Worm (Caenorhabditis elegans): ENCODE data around the gene znf-207.

The znf-207 gene

DNA sequence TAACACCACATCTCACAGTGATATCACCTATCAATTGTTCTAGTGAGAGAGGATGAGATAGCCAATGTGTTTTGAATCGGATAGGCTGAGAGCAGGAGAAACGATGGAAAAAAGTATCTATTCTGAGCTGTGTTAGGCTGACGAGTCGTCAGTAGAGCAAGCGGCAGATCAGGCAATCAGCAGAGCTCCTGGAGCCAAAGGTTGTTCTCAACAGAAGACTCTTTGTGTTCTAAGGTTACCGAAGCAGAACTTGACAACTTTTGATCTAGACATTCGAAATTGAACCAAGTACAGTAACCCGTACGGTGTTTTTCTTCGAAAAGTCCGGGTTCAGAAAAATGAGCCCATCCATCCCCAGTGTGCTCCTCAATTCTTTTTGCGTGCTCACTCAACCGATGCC is 42.0 kb downstream of the znf-207 start:
- no peak for TF ChIP-seq hlh-6 (tag; optimal IDR thresholded peaks at IDR 0.05)
- no peak for TF ChIP-seq ahr-1 (tag; optimal IDR thresholded peaks at IDR 0.05)
- TF ChIP-seq C08G9.2 (tag; optimal IDR thresholded peaks at IDR 0.05), result no peak
- no peak for TF ChIP-seq elt-2 (tag; optimal IDR thresholded peaks at IDR 0.05)
- no peak for TF ChIP-seq ceh-2 (tag; optimal IDR thresholded peaks at IDR 0.05)
- no peak for TF ChIP-seq elt-4 (tag; optimal IDR thresholded peaks at IDR 0.05)
- no peak for TF ChIP-seq Y22D7AL.16 (tag; optimal IDR thresholded peaks at IDR 0.05)
- no peak for TF ChIP-seq ttx-3 (tag; optimal IDR thresholded peaks at IDR 0.05)
- TF ChIP-seq sox-2 (GFP tag; IDR thresholded peaks at IDR 0.05), result no peak
- no peak for TF ChIP-seq lim-6 (tag; optimal IDR thresholded peaks at IDR 0.05)
- TF ChIP-seq sdc-2 (tag; optimal IDR thresholded peaks at IDR 0.05), result no peak
- TF ChIP-seq dmd-4 (tag; optimal IDR thresholded peaks at IDR 0.05; ENCODE audit: borderline replicate concordance), result no peak
- TF ChIP-seq fkh-6 (tag; optimal IDR thresholded peaks at IDR 0.05), result no peak
- no peak for TF ChIP-seq zip-5 (tag; optimal IDR thresholded peaks at IDR 0.05)
- no peak for TF ChIP-seq F13H6.1 (tag; optimal IDR thresholded peaks at IDR 0.05)

DNA sequence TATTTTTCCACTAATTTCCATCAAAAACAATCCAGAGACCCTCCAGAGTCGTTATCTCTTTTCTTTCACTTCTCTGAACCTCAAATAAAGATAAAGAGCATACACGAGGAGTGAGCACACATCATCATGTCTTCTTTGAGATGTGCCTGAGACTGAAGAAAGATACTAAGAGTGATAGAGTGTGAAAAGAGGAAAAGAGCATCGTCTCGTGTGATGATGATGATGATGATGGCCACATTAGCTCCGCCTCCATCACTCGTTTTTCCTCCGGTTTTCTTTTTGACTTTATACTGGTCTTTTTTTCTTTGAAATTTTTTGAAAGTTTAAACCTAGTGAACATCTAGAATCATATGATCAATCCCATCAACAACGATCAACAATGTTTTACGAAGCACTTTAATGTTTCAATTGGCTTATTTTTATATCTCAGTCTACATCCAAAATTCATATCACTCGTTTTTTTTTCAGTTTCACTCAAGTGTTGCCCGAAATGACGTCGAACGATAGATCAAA is 43.2 kb downstream of the znf-207 start, which contains the start of gene T01G1.2:
Gene T01G1.2, plus strand, starts transcription at position 463 of the 513 bp plus-strand sequence.
- no peak for TF ChIP-seq fax-1 (tag; optimal IDR thresholded peaks at IDR 0.05)
- TF ChIP-seq ceh-18 (tag; optimal IDR thresholded peaks at IDR 0.05), result peak; percentile 36
- TF ChIP-seq T23F11.4 (GFP tag; optimal IDR thresholded peaks at IDR 0.05), result no peak
- no peak for TF ChIP-seq pag-3 (tag; optimal IDR thresholded peaks at IDR 0.05; ENCODE audit: borderline replicate concordance)
- no peak for TF ChIP-seq ceh-45 (GFP tag; IDR thresholded peaks at IDR 0.05)
- TF ChIP-seq nhr-232 (tag; optimal IDR thresholded peaks at IDR 0.05), result no peak
- no peak for TF ChIP-seq unc-86 (tag; optimal IDR thresholded peaks at IDR 0.05)
- TF ChIP-seq elt-2 (tag; optimal IDR thresholded peaks at IDR 0.05), result no peak
- TF ChIP-seq unc-55 (GFP tag; optimal IDR thresholded peaks at IDR 0.05), result peak; percentile 67
- no peak for TF ChIP-seq ttx-3 (tag; optimal IDR thresholded peaks at IDR 0.05)
- no peak for TF ChIP-seq eyg-1 (tag; optimal IDR thresholded peaks at IDR 0.05)
- TF ChIP-seq hlh-8 (tag; optimal IDR thresholded peaks at IDR 0.05), result no peak

DNA sequence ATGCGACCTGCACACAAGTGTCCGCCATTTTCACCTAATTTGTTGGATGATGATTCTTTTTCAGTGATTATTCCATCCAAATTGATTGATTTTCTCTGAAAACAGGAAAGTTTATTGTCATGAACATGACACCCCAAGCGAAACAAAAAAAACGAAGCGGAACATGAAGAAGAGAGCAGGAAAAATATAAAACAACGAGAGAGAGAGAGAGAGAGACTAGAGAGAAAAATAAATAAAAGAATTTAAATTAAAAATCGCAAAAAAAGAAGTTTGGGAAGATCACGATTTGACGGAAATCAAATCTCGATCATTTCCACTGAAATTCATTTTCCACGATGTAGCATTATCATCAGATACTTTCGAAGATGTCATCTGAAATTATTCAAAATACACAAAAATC is 49.0 kb downstream of the znf-207 start, which contains the start of gene klp-12:
Gene klp-12, minus strand, starts transcription at position 101 of the 400 bp plus-strand sequence.
- no peak for TF ChIP-seq F13H6.1 (tag; optimal IDR thresholded peaks at IDR 0.05)
- TF ChIP-seq rnt-1 (tag; optimal IDR thresholded peaks at IDR 0.05), result no peak
- TF ChIP-seq dve-1 (tag; optimal IDR thresholded peaks at IDR 0.05), result no peak
- TF ChIP-seq hlh-15 (tag; optimal IDR thresholded peaks at IDR 0.05), result no peak
- TF ChIP-seq Y22D7AL.16 (tag; optimal IDR thresholded peaks at IDR 0.05), result no peak
- TF ChIP-seq tbx-2 (tag; optimal IDR thresholded peaks at IDR 0.05), result no peak
- no peak for TF ChIP-seq ztf-16 (tag; optimal IDR thresholded peaks at IDR 0.05)
- no peak for TF ChIP-seq npax-4 (tag; optimal IDR thresholded peaks at IDR 0.05)
- no peak for TF ChIP-seq ref-2 (tag; optimal IDR thresholded peaks at IDR 0.05)
- no peak for TF ChIP-seq nfya-1 (tag; optimal IDR thresholded peaks at IDR 0.05)
- TF ChIP-seq sox-4 (tag; optimal IDR thresholded peaks at IDR 0.05), result no peak
- TF ChIP-seq ceh-6 (GFP tag; optimal IDR thresholded peaks at IDR 0.05), result no peak
- no peak for TF ChIP-seq nhr-232 (tag; optimal IDR thresholded peaks at IDR 0.05)

DNA sequence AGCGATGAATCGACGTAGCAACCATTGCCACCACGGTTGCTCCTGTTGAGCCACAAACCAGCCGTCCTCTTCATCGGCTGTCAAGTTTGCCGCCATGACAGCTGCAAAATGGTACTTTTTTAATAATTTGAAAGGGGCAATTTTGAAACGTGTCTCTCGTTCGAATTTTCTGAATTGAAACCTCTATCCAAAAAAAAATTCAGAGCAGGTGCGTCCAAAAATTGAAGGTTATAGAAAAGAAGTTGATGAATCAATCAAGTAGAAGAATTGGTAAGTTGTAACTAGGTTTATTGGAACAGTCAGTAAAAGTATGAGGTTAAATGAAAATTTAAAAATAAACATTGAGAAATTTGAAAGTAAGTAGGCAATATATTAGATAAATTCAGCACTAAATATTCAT is 50.6 kb downstream of the znf-207 start, which contains the start of gene T01G1.4:
Gene T01G1.4, minus strand, starts transcription at position 101 of the 400 bp plus-strand sequence.
- no peak for TF ChIP-seq elt-4 (tag; optimal IDR thresholded peaks at IDR 0.05)
- no peak for TF ChIP-seq pha-2 (tag; optimal IDR thresholded peaks at IDR 0.05)
- TF ChIP-seq dve-1 (tag; optimal IDR thresholded peaks at IDR 0.05), result no peak
- no peak for TF ChIP-seq unc-86 (tag; optimal IDR thresholded peaks at IDR 0.05)
- no peak for TF ChIP-seq hlh-8 (tag; optimal IDR thresholded peaks at IDR 0.05)
- no peak for TF ChIP-seq ceh-34 (tag; optimal IDR thresholded peaks at IDR 0.05)
- TF ChIP-seq pax-1 (tag; optimal IDR thresholded peaks at IDR 0.05), result no peak
- TF ChIP-seq nfya-1 (tag; optimal IDR thresholded peaks at IDR 0.05), result no peak
- TF ChIP-seq tbx-2 (tag; optimal IDR thresholded peaks at IDR 0.05), result no peak
